Worm (Caenorhabditis elegans): ENCODE measurements around the gene C04G6.4.

DNA sequence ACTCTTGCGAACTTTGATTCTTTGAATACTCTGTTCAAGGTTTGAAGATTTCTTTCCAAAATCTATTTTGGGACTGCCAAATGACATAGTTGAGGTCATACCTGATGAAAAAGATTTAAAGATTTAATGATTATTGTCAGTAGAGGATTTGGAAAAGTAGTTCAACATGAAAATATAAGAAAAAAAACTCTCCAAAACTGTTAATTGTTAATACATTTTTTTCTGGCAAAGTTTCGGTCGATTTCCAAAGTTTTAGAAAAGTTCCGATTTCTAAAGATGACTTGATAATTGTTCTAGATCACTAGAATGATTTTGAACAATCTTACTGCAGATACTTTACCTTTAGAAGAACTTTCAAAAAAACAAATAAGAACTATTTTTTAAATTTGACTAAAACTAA lies 12.0 kb downstream of the C04G6.4 start, which contains the start of gene C27A2.7:
- TF ChIP-seq ets-7 (tag; optimal IDR thresholded peaks at IDR 0.05) (no peak), sea-1 (GFP tag; conservative IDR thresholded peaks at IDR 0.05) (no peak), F13C5.2 (tag; optimal IDR thresholded peaks at IDR 0.05) (no peak), hmbx-1 (tag; optimal IDR thresholded peaks at IDR 0.05) (no peak), ceh-36 (tag; optimal IDR thresholded peaks at IDR 0.05) (no peak), ceh-13 (GFP tag; optimal IDR thresholded peaks at IDR 0.05) (no peak), ama-1 (optimal IDR thresholded peaks at IDR 0.05) (no peak), scrt-1 (GFP tag; IDR thresholded peaks at IDR 0.05) (no peak), flt-1 (GFP tag; IDR thresholded peaks at IDR 0.05) (no peak), hnd-1 (tag; optimal IDR thresholded peaks at IDR 0.05) (no peak), aly-1 (tag; optimal IDR thresholded peaks at IDR 0.05) (no peak), tbx-37 (GFP tag; conservative IDR thresholded peaks at IDR 0.05) (no peak), tbx-11 (GFP tag; IDR thresholded peaks at IDR 0.05) (no peak), hmg-4 (GFP tag; optimal IDR thresholded peaks at IDR 0.05) (no peak)

Measured in whole organism, early embryonic.